Worm (Caenorhabditis elegans) whole organism, late embryonic: Measurements from ENCODE around the gene gid-7.

Source experiments
- ceh-22 ChIP-seq: sonication (generic microtip); optimal IDR thresholded peaks from 2 replicates; lab custom pipeline; 2017; ENCODE audit warnings: missing biosample characterization, missing genetic modification characterization
- pros-1 ChIP-seq: fragments of 150-350 bp; optimal IDR thresholded peaks from 2 replicates; lab custom pipeline; 2014; ENCODE audit warnings: missing biosample characterization, missing genetic modification reagents, missing genetic modification characterization

DNA sequence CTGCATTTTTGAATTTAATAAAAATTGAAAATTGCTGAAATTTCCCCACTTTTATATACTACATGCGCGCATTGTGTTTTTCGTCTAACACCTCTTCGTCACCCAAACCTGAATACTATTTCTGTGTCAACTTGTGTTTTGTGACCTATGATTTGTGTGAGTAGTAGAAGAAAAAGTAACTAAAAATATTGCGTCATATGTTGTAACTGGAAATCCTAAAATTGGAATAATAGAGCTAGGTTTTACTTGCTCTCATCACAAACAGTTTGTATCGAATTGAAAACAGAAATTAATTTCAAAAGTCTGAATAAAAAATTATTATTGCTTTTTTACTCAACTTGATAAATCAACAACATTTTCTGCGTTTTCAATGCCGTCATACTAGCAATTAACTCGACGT lies 48.6 kb upstream of the gid-7 start, which contains the start of gene R08F11.4:
- no peak for TF ChIP-seq pros-1
- no peak for TF ChIP-seq ceh-22 (tag; lab: Kevin White, UChicago)
